Fruit fly (Drosophila melanogaster): Measurements from ENCODE around the gene comt.

comt gene

DNA sequence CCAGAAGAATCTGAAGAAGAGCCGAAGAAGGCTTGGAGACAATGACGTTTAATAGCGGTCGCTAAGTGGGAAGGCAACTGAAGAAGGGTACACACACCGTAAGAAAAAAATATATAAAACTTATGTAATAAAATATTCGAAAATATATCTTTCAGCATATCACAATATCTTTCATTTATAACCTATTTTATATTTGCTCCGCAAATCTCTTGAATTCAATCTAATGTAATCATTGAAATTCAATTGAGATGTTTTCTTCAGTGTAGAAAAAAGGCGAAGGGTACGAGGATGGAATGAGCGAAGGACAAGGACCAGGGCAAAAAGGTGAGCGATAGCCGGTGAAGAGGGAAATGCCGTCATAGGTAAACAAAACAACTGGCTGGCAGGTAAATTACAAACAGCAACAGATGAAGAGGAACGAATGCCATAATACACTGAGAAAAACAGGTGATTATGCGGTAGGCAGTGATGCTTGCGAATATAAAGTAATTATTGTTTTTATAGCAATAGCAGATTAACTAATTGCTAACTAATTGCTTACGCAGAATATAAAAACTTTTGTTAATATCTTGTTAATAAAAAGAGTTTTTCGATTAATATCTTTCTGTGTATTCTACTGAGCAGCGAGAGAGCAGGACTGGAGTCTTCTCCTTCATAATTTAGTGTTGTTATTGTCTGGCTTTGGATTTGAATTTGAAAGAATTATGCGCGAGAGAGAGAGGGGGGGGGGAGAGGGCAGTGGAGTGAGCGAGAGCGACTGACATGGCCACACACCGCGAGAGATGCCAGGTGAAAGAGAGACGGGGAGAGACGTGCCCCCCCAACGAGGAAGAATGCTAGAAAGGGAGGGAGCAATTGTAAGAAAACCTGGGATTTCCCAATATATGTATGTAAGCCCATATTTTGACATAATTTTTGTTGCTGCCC, 24.7 kb upstream of the comt start (continued):
- TF ChIP-seq esg (GFP tag; conservative IDR thresholded peaks at IDR 0.05) (peak; percentile 44), Eip74EF (GFP tag; optimal IDR thresholded peaks at IDR 0.05) (peak in 1 of 2 experiments; percentile 67), Dref (GFP tag; IDR thresholded peaks at IDR 0.05) (no peak), CG3065 (GFP tag; optimal IDR thresholded peaks at IDR 0.05) (no peak), CG14050 (GFP tag; IDR thresholded peaks at IDR 0.05) (peak; percentile 72), CG12299 (tag; optimal IDR thresholded peaks at IDR 0.05) (peak; percentile 4), hkb (optimal IDR thresholded peaks at IDR 0.05) (no peak), hkb (GFP tag; IDR thresholded peaks at IDR 0.05) (peak; percentile 84), Mad (GFP tag; optimal IDR thresholded peaks at IDR 0.05) (peak; percentile 65), gt (GFP tag; IDR thresholded peaks at IDR 0.05) (peak; percentile 65), MTF-1 (GFP tag; optimal IDR thresholded peaks at IDR 0.05; ENCODE audit: borderline replicate concordance) (peak; percentile 19), HmgD (GFP tag; optimal IDR thresholded peaks at IDR 0.05) (no peak), kah (GFP tag; optimal IDR thresholded peaks at IDR 0.05) (peak; percentile 43), Sox100B (GFP tag; optimal IDR thresholded peaks at IDR 0.05) (peak; percentile 78), HmgZ (tag; optimal IDR thresholded peaks at IDR 0.05) (peak; percentile 33), grn (GFP tag; optimal IDR thresholded peaks at IDR 0.05) (peak; percentile 0), phol (tag; optimal IDR thresholded peaks at IDR 0.05) (peak; percentile 91), CG12219 (GFP tag; optimal IDR thresholded peaks at IDR 0.05) (peak; percentile 60), ci (GFP tag; IDR thresholded peaks at IDR 0.05) (peak; percentile 85), CG13123 (GFP tag; optimal IDR thresholded peaks at IDR 0.05) (peak; percentile 65), H2.0 (GFP tag; IDR thresholded peaks at IDR 0.05) (peak; percentile 72), TFAM (GFP tag; optimal IDR thresholded peaks at IDR 0.05) (peak; percentile 45), gsb (GFP tag; IDR thresholded peaks at IDR 0.05) (no peak), maf-S (GFP tag; optimal IDR thresholded peaks at IDR 0.05) (peak; percentile 74), zen2 (GFP tag; IDR thresholded peaks at IDR 0.05; ENCODE audit: partially characterized antibody) (no peak), Doc3 (GFP tag; IDR thresholded peaks at IDR 0.05; ENCODE audit: partially characterized antibody) (no peak), Ssrp (tag; optimal IDR thresholded peaks at IDR 0.05) (peak; percentile 80), CG2678 (tag; optimal IDR thresholded peaks at IDR 0.05) (peak; percentile 87), CG11560 (tag; IDR thresholded peaks at IDR 0.05) (peak; percentile 58; the same call in 1 of the 3 replicates), ttk (GFP tag; IDR thresholded peaks at IDR 0.05) (peak; percentile 72), CG18619 (GFP tag; optimal IDR thresholded peaks at IDR 0.05) (peak; percentile 74), ranshi (GFP tag; IDR thresholded peaks at IDR 0.05) (peak; percentile 78), dpn (GFP tag; optimal IDR thresholded peaks at IDR 0.05) (peak; percentile 71 to 82), Nf-YA (GFP tag; IDR thresholded peaks at IDR 0.05) (peak; percentile 47; the same call in 1 of the 2 replicates), Tbp (GFP tag; optimal IDR thresholded peaks at IDR 0.05) (no peak), bcd (GFP tag; optimal IDR thresholded peaks at IDR 0.05) (peak; percentile 86), CG1603 (tag; optimal IDR thresholded peaks at IDR 0.05) (peak; percentile 79), sisA (GFP tag; IDR thresholded peaks at IDR 0.05) (peak; percentile 78), CG7556 (GFP tag; optimal IDR thresholded peaks at IDR 0.05) (peak; percentile 85), CG13624 (GFP tag; optimal IDR thresholded peaks at IDR 0.05) (peak; percentile 83), CG4617 (GFP tag; optimal IDR thresholded peaks at IDR 0.05; ENCODE audit: borderline replicate concordance) (peak; percentile 9), CG11695 (GFP tag; IDR thresholded peaks at IDR 0.05) (peak; percentile 77), CG42726 (GFP tag; IDR thresholded peaks at IDR 0.05; ENCODE audit: partially characterized antibody) (no peak), Chrac-16 (GFP tag; optimal IDR thresholded peaks at IDR 0.05) (peak; percentile 84), CG10321 (GFP tag; IDR thresholded peaks at IDR 0.05) (0 out of 2 replicates have a peak, but pooled peaks have one; percentile 22), CG2199 (GFP tag; IDR thresholded peaks at IDR 0.05) (0 out of 3 replicates have a peak, but pooled peaks have one; percentile 44), Neu2 (GFP tag; optimal IDR thresholded peaks at IDR 0.05; ENCODE audit: borderline replicate concordance) (peak; percentile 93), Hand (GFP tag; optimal IDR thresholded peaks at IDR 0.05) (peak; percentile 46)
